Worm (Caenorhabditis elegans) whole organism, L3 larva: ENCODE data around the gene C35B1.8.

Source experiments
- R02D3.7 ChIP-seq: fragments of 150-350 bp; optimal IDR thresholded peaks from 2 replicates; lab custom pipeline; 2014; ENCODE audit warnings: missing biosample characterization, missing genetic modification characterization
- ZK546.5 ChIP-seq: sonication (generic microtip); optimal IDR thresholded peaks from 2 replicates; lab custom pipeline; 2017; ENCODE audit warnings: missing biosample characterization, missing genetic modification characterization
- aly-2 ChIP-seq: fragments of 150-350 bp; optimal IDR thresholded peaks from 2 replicates; lab custom pipeline; 2014; ENCODE audit warnings: missing biosample characterization, missing genetic modification characterization
- ama-1 ChIP-seq: fragments of 150-350 bp; optimal IDR thresholded peaks from 2 replicates; lab custom pipeline; 2018
- ceh-16 ChIP-seq: sonication (generic microtip); optimal IDR thresholded peaks from 2 replicates; lab custom pipeline; 2017; ENCODE audit warnings: missing biosample characterization, missing genetic modification characterization
- ceh-28 ChIP-seq: fragments of 150-350 bp; optimal IDR thresholded peaks from 2 replicates; lab custom pipeline; 2014; ENCODE audit warnings: missing biosample characterization, missing genetic modification reagents, missing genetic modification characterization
- ceh-82 ChIP-seq: fragments of 150-350 bp; optimal IDR thresholded peaks from 2 replicates; lab custom pipeline; 2014; ENCODE audit warnings: missing biosample characterization, missing genetic modification characterization
- ceh-9 ChIP-seq: sonication (generic microtip); optimal IDR thresholded peaks from 2 replicates; lab custom pipeline; 2018; ENCODE audit warnings: missing biosample characterization, missing genetic modification characterization
- daf-12 ChIP-seq: fragments of 150-350 bp; optimal IDR thresholded peaks from 2 replicates; lab custom pipeline; 2014; ENCODE audit warnings: missing biosample characterization, missing genetic modification reagents, missing genetic modification characterization
- egl-27 ChIP-seq: sonication (generic microtip); optimal IDR thresholded peaks from 4 replicates; lab custom pipeline; 2017; ENCODE audit warnings: missing biosample characterization, missing genetic modification reagents, missing genetic modification characterization
- egl-5 ChIP-seq: fragments of 150-350 bp; optimal IDR thresholded peaks from 2 replicates; lab custom pipeline; 2017; ENCODE audit warnings: missing biosample characterization, missing genetic modification reagents, missing genetic modification characterization, inconsistent platforms
- elt-1 ChIP-seq: fragments of 150-350 bp; optimal IDR thresholded peaks from 2 replicates; lab custom pipeline; 2014; ENCODE audit warnings: missing biosample characterization, missing genetic modification characterization
- elt-2 ChIP-seq: sonication (generic microtip); optimal IDR thresholded peaks from 2 replicates; lab custom pipeline; 2016; ENCODE audit warnings: missing genetic modification reagents, mild to moderate bottlenecking, missing genetic modification characterization, missing compliant biosample characterization
- elt-3 ChIP-seq, 3 experiments: fragments of 150-350 bp in 1 of 3; sonication (generic microtip) in 2 of 3; optimal IDR thresholded peaks; 2 replicates in 2 of 3; 4 replicates in 1 of 3; lab custom pipeline; 2014 to 2017; ENCODE audit warnings: missing biosample characterization in 3 of 3, missing genetic modification characterization in 3 of 3
- eor-1 ChIP-seq, 2 experiments: fragments of 150-350 bp; optimal IDR thresholded peaks; 2 replicates each; lab custom pipeline; 2014 to 2018; ENCODE audit warnings: missing biosample characterization in 2 of 2, missing genetic modification characterization in 2 of 2
- fkh-10 ChIP-seq: sonication (generic microtip); optimal IDR thresholded peaks from 2 replicates; lab custom pipeline; 2017; ENCODE audit warnings: missing biosample characterization, missing genetic modification reagents, missing genetic modification characterization
- fkh-2 ChIP-seq: fragments of 150-350 bp; optimal IDR thresholded peaks from 2 replicates; lab custom pipeline; 2014; ENCODE audit warnings: missing biosample characterization, missing genetic modification reagents, missing genetic modification characterization
- fos-1 ChIP-seq: fragments of 150-350 bp; optimal IDR thresholded peaks from 2 replicates; lab custom pipeline; 2014; ENCODE audit warnings: missing biosample characterization, missing genetic modification characterization
- hmg-11 ChIP-seq: sonication (generic microtip); optimal IDR thresholded peaks from 2 replicates; lab custom pipeline; 2016; ENCODE audit warnings: missing genetic modification characterization, missing compliant biosample characterization
- jun-1 ChIP-seq: fragments of 150-350 bp; optimal IDR thresholded peaks from 2 replicates; lab custom pipeline; 2014; ENCODE audit warnings: missing biosample characterization, missing genetic modification reagents, missing genetic modification characterization
- lin-15B ChIP-seq: fragments of 150-350 bp; optimal IDR thresholded peaks from 2 replicates; lab custom pipeline; 2014; ENCODE audit warnings: missing biosample characterization, missing genetic modification characterization
- lin-39 ChIP-seq: fragments of 150-350 bp; optimal IDR thresholded peaks from 2 replicates; lab custom pipeline; 2018; ENCODE audit warnings: missing biosample characterization, missing genetic modification reagents, missing genetic modification characterization
- lsy-12 ChIP-seq: sonication (generic microtip); optimal IDR thresholded peaks from 2 replicates; lab custom pipeline; 2016; ENCODE audit warnings: mild to moderate bottlenecking, missing genetic modification characterization, missing compliant biosample characterization
- mdl-1 ChIP-seq: fragments of 150-350 bp; optimal IDR thresholded peaks from 2 replicates; lab custom pipeline; 2014; ENCODE audit warnings: missing biosample characterization, missing genetic modification characterization
- mml-1 ChIP-seq: fragments of 150-350 bp; sonication (generic microtip); optimal IDR thresholded peaks from 3 replicates; lab custom pipeline; 2014; ENCODE audit warnings: missing biosample characterization, missing genetic modification characterization
- nfya-1 ChIP-seq: sonication (generic microtip); optimal IDR thresholded peaks from 2 replicates; lab custom pipeline; 2017; ENCODE audit warnings: missing genetic modification characterization, mild to moderate bottlenecking, missing compliant biosample characterization, antibody characterized with exemption, moderate library complexity; ENCODE audit not compliant: insufficient read depth
- nhr-11 ChIP-seq: fragments of 150-350 bp; optimal IDR thresholded peaks from 2 replicates; lab custom pipeline; 2014; ENCODE audit warnings: missing biosample characterization, missing genetic modification characterization
- nhr-12 ChIP-seq: fragments of 150-350 bp; optimal IDR thresholded peaks from 2 replicates; lab custom pipeline; 2014; ENCODE audit warnings: missing biosample characterization, missing genetic modification characterization
- nhr-23 ChIP-seq: fragments of 150-350 bp; optimal IDR thresholded peaks from 2 replicates; lab custom pipeline; 2014; ENCODE audit warnings: missing biosample characterization, missing genetic modification reagents, missing genetic modification characterization
- nhr-237 ChIP-seq: fragments of 150-350 bp; optimal IDR thresholded peaks from 2 replicates; lab custom pipeline; 2014; ENCODE audit warnings: missing biosample characterization, missing genetic modification characterization
- nhr-25 ChIP-seq: sonication (generic microtip); optimal IDR thresholded peaks from 2 replicates; lab custom pipeline; 2017; ENCODE audit warnings: missing biosample characterization, missing genetic modification characterization
- nhr-28 ChIP-seq: fragments of 150-350 bp; optimal IDR thresholded peaks from 2 replicates; lab custom pipeline; 2014; ENCODE audit warnings: missing biosample characterization, missing genetic modification characterization
- nhr-43 ChIP-seq: sonication (generic microtip); optimal IDR thresholded peaks from 2 replicates; lab custom pipeline; 2016; ENCODE audit warnings: mild to moderate bottlenecking, missing genetic modification characterization, missing compliant biosample characterization; ENCODE audit not compliant: poor library complexity, severe bottlenecking
- nhr-67 ChIP-seq: fragments of 150-350 bp; optimal IDR thresholded peaks from 2 replicates; lab custom pipeline; 2014; ENCODE audit warnings: missing biosample characterization, missing genetic modification characterization
- nhr-76 ChIP-seq: fragments of 150-350 bp; sonication (generic microtip); optimal IDR thresholded peaks from 5 replicates; lab custom pipeline; 2014; ENCODE audit warnings: missing biosample characterization, missing genetic modification characterization
- nhr-77 ChIP-seq: fragments of 150-350 bp; optimal IDR thresholded peaks from 2 replicates; lab custom pipeline; 2014; ENCODE audit warnings: missing biosample characterization, missing genetic modification characterization
- pha-4 ChIP-seq: fragments of 150-350 bp; optimal IDR thresholded peaks from 2 replicates; lab custom pipeline; 2014; ENCODE audit warnings: missing biosample characterization, missing genetic modification reagents, missing genetic modification characterization
- pqm-1 ChIP-seq: fragments of 150-350 bp; optimal IDR thresholded peaks from 2 replicates; lab custom pipeline; 2017; ENCODE audit warnings: missing biosample characterization, missing genetic modification characterization, inconsistent platforms
- sea-2 ChIP-seq: fragments of 150-350 bp; sonication (generic microtip); optimal IDR thresholded peaks from 4 replicates; lab custom pipeline; 2014; ENCODE audit warnings: missing biosample characterization, missing genetic modification reagents, missing genetic modification characterization
- skn-1 ChIP-seq: fragments of 150-350 bp; optimal IDR thresholded peaks from 2 replicates; lab custom pipeline; 2014; ENCODE audit warnings: missing biosample characterization, missing genetic modification characterization
- snpc-4 ChIP-seq: fragments of 150-350 bp; optimal IDR thresholded peaks from 2 replicates; lab custom pipeline; 2014; ENCODE audit warnings: missing biosample characterization, missing genetic modification characterization
- tbx-2 ChIP-seq: sonication (generic microtip); optimal IDR thresholded peaks from 2 replicates; lab custom pipeline; 2016; ENCODE audit warnings: mild to moderate bottlenecking, missing genetic modification characterization, missing compliant biosample characterization
- unc-39 ChIP-seq: sonication (generic microtip); optimal IDR thresholded peaks from 4 replicates; lab custom pipeline; 2017; ENCODE audit warnings: missing biosample characterization, missing genetic modification characterization
- unc-62 ChIP-seq: fragments of 150-350 bp; sonication (generic microtip); optimal IDR thresholded peaks from 4 replicates; lab custom pipeline; 2014; ENCODE audit warnings: missing biosample characterization, missing genetic modification reagents, missing genetic modification characterization
- zag-1 ChIP-seq: fragments of 150-350 bp; optimal IDR thresholded peaks from 2 replicates; lab custom pipeline; 2014; ENCODE audit warnings: missing biosample characterization, missing genetic modification characterization
- ztf-11 ChIP-seq: fragments of 150-350 bp; optimal IDR thresholded peaks from 2 replicates; lab custom pipeline; 2014; ENCODE audit warnings: missing biosample characterization, missing genetic modification characterization
- ztf-4 ChIP-seq: fragments of 150-350 bp; optimal IDR thresholded peaks from 2 replicates; lab custom pipeline; 2014; ENCODE audit warnings: missing biosample characterization, missing genetic modification characterization

The C35B1.8 gene

DNA sequence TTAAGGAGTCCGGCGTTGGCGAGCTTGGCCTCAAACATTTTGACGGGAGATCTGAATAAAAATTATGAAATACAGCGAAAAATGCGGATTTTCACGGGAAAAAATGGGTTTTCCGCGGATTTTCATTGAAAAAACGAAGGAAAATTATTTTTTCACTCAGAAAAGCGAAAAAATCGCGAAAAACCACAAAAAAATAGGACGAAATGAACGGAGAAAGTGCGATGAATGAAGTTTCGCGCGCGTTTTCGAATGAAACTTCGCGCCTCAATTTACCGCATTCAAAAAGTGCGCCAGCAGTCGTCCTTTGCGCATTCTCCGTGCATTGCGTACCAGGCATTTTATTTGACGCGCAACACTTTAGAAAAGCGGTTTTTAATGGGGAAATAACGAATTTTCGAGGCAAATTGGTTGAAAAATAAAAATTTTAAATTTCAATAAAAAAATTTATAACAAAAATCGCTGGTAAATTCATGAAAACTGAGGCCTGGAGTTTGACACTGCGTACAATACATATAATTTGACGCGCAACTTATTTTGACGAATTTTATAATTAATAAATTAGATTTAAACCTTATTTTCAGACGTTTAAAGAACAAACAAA lies 29.3 kb downstream of the C35B1.8 start, which contains the start of gene pcn-1:
Gene pcn-1 (minus strand): TSS at position 51 of the 601 bp plus-strand sequence.
- TF ChIP-seq nhr-77 (tag; lab: Kevin White, UChicago) (peak; percentile 51), jun-1 (tag; lab: Kevin White, UChicago) (peak; percentile 85), nhr-11 (peak; percentile 28), ama-1 (lab: Kevin White, UChicago) (peak; percentile 60), nhr-25 (tag; lab: Kevin White, UChicago) (peak; percentile 94), tbx-2 (tag; lab: Kevin White, UChicago) (peak; percentile 94), R02D3.7 (peak; percentile 74), elt-1 (peak; percentile 26), nhr-76 (tag; lab: Kevin White, UChicago) (no peak), egl-5 (tag; lab: Kevin White, UChicago) (peak; percentile 61), ceh-82 (tag; lab: Kevin White, UChicago) (peak; percentile 65), snpc-4 (tag; lab: Kevin White, UChicago) (peak; percentile 87), lin-39 (peak; percentile 80), elt-2 (tag; lab: Kevin White, UChicago) (peak; percentile 69), nhr-43 (tag; lab: Kevin White, UChicago) (peak; percentile 92), nhr-28 (tag; lab: Kevin White, UChicago) (peak; percentile 6), ztf-4 (peak; percentile 6), nhr-12 (no peak), ztf-11 (no peak), unc-39 (tag; lab: Kevin White, UChicago) (no peak), pqm-1 (tag; lab: Kevin White, UChicago) (peak; percentile 44), zag-1 (no peak), ceh-9 (tag; lab: Kevin White, UChicago) (no peak), elt-3 (tag; optimal IDR thresholded peaks at IDR 0.05; lab: Kevin White, UChicago) (peak in 1 of 3 experiments; percentile 35), lsy-12 (peak; percentile 95), skn-1 (tag; lab: Kevin White, UChicago) (peak; percentile 89), nhr-237 (no peak), ZK546.5 (tag; lab: Kevin White, UChicago) (peak; percentile 56), fkh-2 (no peak), nhr-23 (tag; lab: Kevin White, UChicago) (peak; percentile 93), mdl-1 (tag; lab: Kevin White, UChicago) (no peak), pha-4 (tag; lab: Kevin White, UChicago) (peak; percentile 93), aly-2 (tag; lab: Kevin White, UChicago) (no peak), lin-15B (tag; lab: Kevin White, UChicago) (peak; percentile 95), daf-12 (tag; lab: Kevin White, UChicago) (no peak), nfya-1 (peak; percentile 93), fos-1 (tag; lab: Kevin White, UChicago) (peak; percentile 25), ceh-28 (tag; lab: Kevin White, UChicago) (peak; percentile 82), ceh-16 (tag; lab: Kevin White, UChicago) (no peak), egl-27 (tag; lab: Kevin White, UChicago) (peak; percentile 47), sea-2 (GFP tag; lab: Kevin White, UChicago) (no peak), mml-1 (tag; lab: Kevin White, UChicago) (no peak), unc-62 (peak; percentile 22), fkh-10 (GFP tag; lab: Kevin White, UChicago) (peak; percentile 80), eor-1 (tag; optimal IDR thresholded peaks at IDR 0.05; lab: Kevin White, UChicago) (no peak), nhr-67 (tag; lab: Kevin White, UChicago) (no peak), hmg-11 (tag; lab: Kevin White, UChicago) (peak; percentile 70)
